Fruit fly (Drosophila melanogaster) whole organism, embryonic: ENCODE results near the gene Teh1.

Source experiments
- CG11696 ChIP-seq: fragments of 200-800 bp; sonication (Bioruptor generic); IDR thresholded peaks from 2 replicates; pipeline ENCODE4 v1.3.6; 2022; ENCODE audit warnings: missing biosample characterization, missing genetic modification characterization
- CG12942 ChIP-seq: fragments of 200-800 bp; sonication (Bioruptor generic); optimal IDR thresholded peaks from 3 replicates; lab custom pipeline; 2016; ENCODE audit warnings: missing biosample characterization, missing genetic modification characterization
- CG14014 ChIP-seq: fragments of 200-800 bp; sonication (Bioruptor generic); IDR thresholded peaks from 2 replicates; pipeline ENCODE4 v1.3.6; 2022; ENCODE audit warnings: missing biosample characterization, missing genetic modification characterization
- CG14441 ChIP-seq: fragments of 200-800 bp; sonication (Bioruptor generic); IDR thresholded peaks from 2 replicates; pipeline ENCODE4 v1.3.6; 2022; ENCODE audit warnings: missing biosample characterization, missing genetic modification characterization
- CG1529 ChIP-seq: fragments of 200-800 bp; sonication (Bioruptor generic); optimal IDR thresholded peaks from 3 replicates; lab custom pipeline; 2018; ENCODE audit warnings: missing biosample characterization, missing genetic modification characterization
- CG17385 ChIP-seq: fragments of 200-800 bp; sonication (Bioruptor generic); optimal IDR thresholded peaks from 3 replicates; lab custom pipeline; 2018; ENCODE audit warnings: missing biosample characterization, mild to moderate bottlenecking, missing genetic modification characterization
- CG17568 ChIP-seq: fragments of 200-800 bp; sonication (Bioruptor generic); optimal IDR thresholded peaks from 2 replicates; lab custom pipeline; 2018; ENCODE audit warnings: missing biosample characterization, mild to moderate bottlenecking, missing genetic modification characterization, moderate library complexity
- CG17829 ChIP-seq: fragments of 200-800 bp; optimal IDR thresholded peaks from 2 replicates; lab custom pipeline; 2019; ENCODE audit warnings: missing biosample characterization, mild to moderate bottlenecking, missing genetic modification characterization, moderate library complexity
- CG18262 ChIP-seq: fragments of 200-800 bp; optimal IDR thresholded peaks from 3 replicates; lab custom pipeline; 2019; ENCODE audit warnings: missing biosample characterization, mild to moderate bottlenecking, missing genetic modification characterization, moderate library complexity
- CG18476 ChIP-seq: fragments of 200-800 bp; sonication (Bioruptor generic); optimal IDR thresholded peaks from 2 replicates; lab custom pipeline; 2016; ENCODE audit warnings: missing biosample characterization, mild to moderate bottlenecking, missing genetic modification characterization
- CG31224 ChIP-seq: fragments of 200-800 bp; sonication (Bioruptor generic); IDR thresholded peaks from 2 replicates; pipeline ENCODE4 v1.3.6; 2022; ENCODE audit warnings: missing biosample characterization, missing genetic modification characterization
- CG32772 ChIP-seq: fragments of 200-800 bp; sonication (Bioruptor generic); IDR thresholded peaks from 2 replicates; pipeline ENCODE4 v1.3.6; 2022; ENCODE audit warnings: missing biosample characterization, missing genetic modification characterization
- CG4854 ChIP-seq: fragments of 200-800 bp; sonication (Bioruptor generic); optimal IDR thresholded peaks from 2 replicates; lab custom pipeline; 2016; ENCODE audit warnings: missing biosample characterization, missing genetic modification characterization, inconsistent platforms
- CG6854 ChIP-seq: fragments of 200-800 bp; sonication (Bioruptor generic); optimal IDR thresholded peaks from 3 replicates; lab custom pipeline; 2017; ENCODE audit warnings: missing biosample characterization, mild to moderate bottlenecking, missing genetic modification characterization
- CG7271 ChIP-seq: fragments of 200-800 bp; sonication (Bioruptor generic); optimal IDR thresholded peaks from 2 replicates; lab custom pipeline; 2018; ENCODE audit warnings: missing biosample characterization, mild to moderate bottlenecking, missing genetic modification characterization, moderate library complexity
- CG7372 ChIP-seq: fragments of 200-800 bp; sonication (Bioruptor generic); IDR thresholded peaks from 2 replicates; pipeline ENCODE4 v1.3.6; 2022; ENCODE audit warnings: missing biosample characterization, missing genetic modification characterization
- CG8089 ChIP-seq: fragments of 200-800 bp; sonication (Bioruptor generic); optimal IDR thresholded peaks from 3 replicates; lab custom pipeline; 2016; ENCODE audit warnings: missing biosample characterization, missing genetic modification characterization
- CG8281 ChIP-seq: fragments of 200-800 bp; sonication (Bioruptor generic); optimal IDR thresholded peaks from 2 replicates; lab custom pipeline; 2018; ENCODE audit warnings: missing biosample characterization, mild to moderate bottlenecking, missing genetic modification characterization, moderate library complexity
- CG8388 ChIP-seq: fragments of 200-800 bp; sonication (Bioruptor generic); optimal IDR thresholded peaks from 2 replicates; lab custom pipeline; 2019; ENCODE audit warnings: missing biosample characterization, mild to moderate bottlenecking, missing genetic modification characterization, moderate library complexity
- CG9876 ChIP-seq: fragments of 200-800 bp; sonication (Bioruptor generic); optimal IDR thresholded peaks from 2 replicates; lab custom pipeline; 2016; ENCODE audit warnings: missing biosample characterization, missing genetic modification characterization
- Camta ChIP-seq: fragments of 200-800 bp; sonication (Bioruptor generic); optimal IDR thresholded peaks from 2 replicates; lab custom pipeline; 2016; ENCODE audit warnings: missing biosample characterization, missing genetic modification characterization
- D ChIP-seq, 2 experiments: fragments of 200-800 bp in 1 of 2; fragments of >200 bp in 1 of 2; sonication (Bioruptor generic) in 1 of 2; optimal IDR thresholded peaks; 2 replicates in 1 of 2; 3 replicates in 1 of 2; lab custom pipeline; 2017; ENCODE audit warnings: mild to moderate bottlenecking in 1 of 2, missing biosample characterization in 1 of 2, missing genetic modification characterization in 1 of 2, missing genetic modification reagents in 1 of 2
- E2f1 ChIP-seq: fragments of 200-800 bp; sonication (Bioruptor generic); IDR thresholded peaks from 2 replicates; pipeline ENCODE4 v1.3.6; 2022; ENCODE audit warnings: missing biosample characterization, missing genetic modification characterization
- H15 ChIP-seq: fragments of 200-800 bp; sonication (Bioruptor generic); IDR thresholded peaks from 3 replicates; pipeline ENCODE4 v1.3.6; 2022; ENCODE audit warnings: missing biosample characterization, missing genetic modification characterization
- H2.0 ChIP-seq: fragments of 200-800 bp; sonication (Bioruptor generic); IDR thresholded peaks from 2 replicates; pipeline ENCODE4 v1.3.6; 2022; ENCODE audit warnings: missing biosample characterization, missing genetic modification characterization
- HmgD ChIP-seq: fragments of 200-800 bp; sonication (Bioruptor generic); optimal IDR thresholded peaks from 3 replicates; lab custom pipeline; 2016; ENCODE audit warnings: missing biosample characterization, missing genetic modification characterization
- Hr51 ChIP-seq, 2 experiments: fragments of 200-800 bp; sonication (Bioruptor generic); optimal IDR thresholded peaks; 2 replicates in 1 of 2; 3 replicates in 1 of 2; lab custom pipeline; 2016 to 2018; ENCODE audit warnings: missing biosample characterization in 2 of 2, missing genetic modification characterization in 2 of 2, mild to moderate bottlenecking in 1 of 2, moderate library complexity in 1 of 2
- Lhr ChIP-seq: fragments of 200-800 bp; sonication (Bioruptor generic); optimal IDR thresholded peaks from 3 replicates; lab custom pipeline; 2017; ENCODE audit warnings: mild to moderate bottlenecking, missing biosample characterization, missing genetic modification reagents, missing genetic modification characterization
- Med ChIP-seq: fragments of 200-800 bp; sonication (Bioruptor generic); peaks from one replicate; lab custom pipeline; 2016; ENCODE audit warnings: missing biosample characterization, missing genetic modification characterization, mild to moderate bottlenecking, inconsistent platforms, moderate library complexity
- Nf-YA ChIP-seq: fragments of 200-800 bp; sonication (Bioruptor generic); IDR thresholded peaks from 2 replicates; pipeline ENCODE4 v1.3.6; 2022; ENCODE audit warnings: missing biosample characterization, missing genetic modification characterization
- Sox102F ChIP-seq: fragments of 200-800 bp; sonication (Bioruptor generic); optimal IDR thresholded peaks from 2 replicates; lab custom pipeline; 2018; ENCODE audit warnings: missing biosample characterization, mild to moderate bottlenecking, missing genetic modification characterization, moderate library complexity
- Spps ChIP-seq: fragments of 200-800 bp; sonication (Bioruptor generic); optimal IDR thresholded peaks from 2 replicates; lab custom pipeline; 2018; ENCODE audit warnings: missing biosample characterization, mild to moderate bottlenecking, missing genetic modification characterization
- Ssrp ChIP-seq: fragments of 200-800 bp; sonication (Bioruptor generic); optimal IDR thresholded peaks from 2 replicates; lab custom pipeline; 2018; ENCODE audit warnings: missing biosample characterization, mild to moderate bottlenecking, missing genetic modification characterization, moderate library complexity
- ara ChIP-seq: fragments of 200-800 bp; sonication (Bioruptor generic); IDR thresholded peaks from 2 replicates; pipeline ENCODE4 v1.3.6; 2022; ENCODE audit warnings: missing biosample characterization, missing genetic modification characterization
- bbx ChIP-seq: fragments of 200-800 bp; sonication (Bioruptor generic); IDR thresholded peaks from 2 replicates; pipeline ENCODE4 v1.3.6; 2022; ENCODE audit warnings: missing biosample characterization, missing genetic modification characterization; ENCODE audit not compliant: partially characterized antibody
- chinmo ChIP-seq: fragments of 200-800 bp; sonication (Bioruptor generic); IDR thresholded peaks from 4 replicates; pipeline ENCODE4 v1.3.6; 2022; ENCODE audit warnings: missing biosample characterization, missing genetic modification characterization; ENCODE audit not compliant: partially characterized antibody
- croc ChIP-seq: fragments of 200-800 bp; sonication (Bioruptor generic); conservative IDR thresholded peaks from 3 replicates; pipeline ENCODE4 v1.3.6; 2022; ENCODE audit warnings: missing biosample characterization, missing genetic modification characterization
- danr ChIP-seq: fragments of 200-800 bp; sonication (Bioruptor generic); IDR thresholded peaks from 2 replicates; pipeline ENCODE4 v1.3.6; 2022; ENCODE audit warnings: missing biosample characterization, missing genetic modification characterization
- en ChIP-seq: fragments of 200-800 bp; sonication (Bioruptor generic); optimal IDR thresholded peaks from 2 replicates; lab custom pipeline; 2016; ENCODE audit warnings: missing biosample characterization, missing genetic modification characterization
- fd64A ChIP-seq: fragments of 200-800 bp; sonication (Bioruptor generic); optimal IDR thresholded peaks from 3 replicates; lab custom pipeline; 2018; ENCODE audit warnings: missing biosample characterization, mild to moderate bottlenecking, missing genetic modification characterization
- h ChIP-seq: fragments of >200 bp; optimal IDR thresholded peaks from 2 replicates; lab custom pipeline; 2017
- hb ChIP-seq: fragments of 200-800 bp; sonication (Bioruptor generic); IDR thresholded peaks from 3 replicates; pipeline ENCODE4 v1.3.6; 2022; ENCODE audit warnings: missing biosample characterization, missing genetic modification characterization; ENCODE audit not compliant: partially characterized antibody
- hth ChIP-seq: fragments of >200 bp; optimal IDR thresholded peaks from 2 replicates; lab custom pipeline; 2017; ENCODE audit warnings: inconsistent platforms
- nerfin-1 ChIP-seq: fragments of 200-800 bp; sonication (Bioruptor generic); optimal IDR thresholded peaks from 3 replicates; lab custom pipeline; 2019; ENCODE audit warnings: missing biosample characterization, mild to moderate bottlenecking, missing genetic modification characterization, moderate library complexity
- pnt ChIP-seq: fragments of 200-800 bp; sonication (Bioruptor generic); optimal IDR thresholded peaks from 3 replicates; lab custom pipeline; 2016; ENCODE audit warnings: missing biosample characterization, missing genetic modification characterization
- slbo ChIP-seq: fragments of 200-800 bp; sonication (Bioruptor generic); IDR thresholded peaks from 2 replicates; pipeline ENCODE4 v1.3.6; 2022; ENCODE audit warnings: missing biosample characterization, missing genetic modification characterization
- sr ChIP-seq: fragments of 200-800 bp; sonication (Bioruptor generic); IDR thresholded peaks from 3 replicates; pipeline ENCODE4 v1.3.6; 2022; ENCODE audit warnings: missing biosample characterization, missing genetic modification characterization
- vnd ChIP-seq: fragments of 200-800 bp; sonication (Bioruptor generic); IDR thresholded peaks from 3 replicates; pipeline ENCODE4 v1.3.6; 2022; ENCODE audit warnings: missing biosample characterization, missing genetic modification characterization; ENCODE audit not compliant: partially characterized antibody
- zfh2 ChIP-seq: fragments of 200-800 bp; sonication (Bioruptor generic); optimal IDR thresholded peaks from 2 replicates; lab custom pipeline; 2016; ENCODE audit warnings: missing biosample characterization, missing genetic modification characterization

Teh1 gene

dm6 chr3R:9878026-9878997 lies 10.4 kb upstream of the Teh1 start (continued):
- no peak for TF ChIP-seq CG14014 (GFP tag; lab: Robert Waterston, UW)
- no peak for TF ChIP-seq CG1529 (GFP tag; lab: Kevin White, UChicago)
- no peak for TF ChIP-seq Ssrp
- no peak for TF ChIP-seq danr (GFP tag; lab: Robert Waterston, UW)
- no peak for TF ChIP-seq CG7271 (tag; lab: Kevin White, UChicago)
- no peak for TF ChIP-seq CG8089
- no peak for TF ChIP-seq CG31224
- TF ChIP-seq ara (GFP tag; lab: Robert Waterston, UW), result no peak
- no peak for TF ChIP-seq hth (lab: Kevin White, UChicago)
- TF ChIP-seq CG7372 (GFP tag; lab: Robert Waterston, UW), result no peak
- TF ChIP-seq CG6854 (GFP tag; lab: Kevin White, UChicago), result no peak
- no peak for TF ChIP-seq zfh2 (GFP tag; lab: Kevin White, UChicago)
- no peak for TF ChIP-seq croc (GFP tag; lab: Robert Waterston, UW)
- TF ChIP-seq chinmo (GFP tag; lab: Robert Waterston, UW), result no peak
- TF ChIP-seq CG18262 (tag; lab: Kevin White, UChicago), result no peak
- peak; percentile 76 for TF ChIP-seq sr (GFP tag; lab: Robert Waterston, UW)
- no peak for TF ChIP-seq CG17385 (GFP tag; lab: Kevin White, UChicago)
- TF ChIP-seq E2f1, result no peak
- no peak for TF ChIP-seq CG17829 (tag; lab: Kevin White, UChicago)
- TF ChIP-seq CG8281 (tag; lab: Kevin White, UChicago), result peak; percentile 36
- no peak for TF ChIP-seq en
- no peak for TF ChIP-seq H2.0 (GFP tag; lab: Robert Waterston, UW)
- peak; percentile 81 for TF ChIP-seq Med (GFP tag; lab: Kevin White, UChicago)
- no peak for TF ChIP-seq CG17568 (GFP tag; lab: Kevin White, UChicago)
- no peak for TF ChIP-seq CG9876 (GFP tag; lab: Kevin White, UChicago)
- TF ChIP-seq bbx (GFP tag; lab: Robert Waterston, UW), result no peak
- TF ChIP-seq CG18476 (GFP tag; lab: Kevin White, UChicago), result no peak
- no peak for TF ChIP-seq h (lab: Kevin White, UChicago)
- no peak for TF ChIP-seq Lhr (GFP tag; lab: Kevin White, UChicago)
- no peak for TF ChIP-seq Hr51 (GFP tag; optimal IDR thresholded peaks at IDR 0.05; lab: Kevin White, UChicago)
- TF ChIP-seq Sox102F, result no peak
- no peak for TF ChIP-seq CG12942 (GFP tag; lab: Kevin White, UChicago)
- no peak for TF ChIP-seq slbo (GFP tag; lab: Robert Waterston, UW)
- no peak for TF ChIP-seq Nf-YA (GFP tag; lab: Robert Waterston, UW)
- no peak for TF ChIP-seq vnd (GFP tag; lab: Robert Waterston, UW)
- no peak for TF ChIP-seq fd64A
- no peak for TF ChIP-seq CG32772 (GFP tag; lab: Robert Waterston, UW)
- TF ChIP-seq HmgD, result no peak
- no peak for TF ChIP-seq CG11696
- TF ChIP-seq D (optimal IDR thresholded peaks at IDR 0.05; lab: Kevin White, UChicago), result no peak
- TF ChIP-seq D (GFP tag; optimal IDR thresholded peaks at IDR 0.05; lab: Kevin White, UChicago), result no peak
- no peak for TF ChIP-seq Camta
- no peak for TF ChIP-seq CG8388 (GFP tag; lab: Kevin White, UChicago)
- TF ChIP-seq CG4854 (GFP tag; lab: Kevin White, UChicago), result no peak
- TF ChIP-seq hb (GFP tag; lab: Robert Waterston, UW), result no peak
- no peak for TF ChIP-seq Spps
- TF ChIP-seq nerfin-1 (tag; lab: Kevin White, UChicago), result no peak
- TF ChIP-seq pnt (GFP tag; lab: Kevin White, UChicago), result no peak
- TF ChIP-seq CG14441 (GFP tag; lab: Robert Waterston, UW), result no peak
- no peak for TF ChIP-seq H15 (GFP tag; lab: Robert Waterston, UW)
